Worm (Caenorhabditis elegans): ENCODE measurements around the gene gta-1.

DNA sequence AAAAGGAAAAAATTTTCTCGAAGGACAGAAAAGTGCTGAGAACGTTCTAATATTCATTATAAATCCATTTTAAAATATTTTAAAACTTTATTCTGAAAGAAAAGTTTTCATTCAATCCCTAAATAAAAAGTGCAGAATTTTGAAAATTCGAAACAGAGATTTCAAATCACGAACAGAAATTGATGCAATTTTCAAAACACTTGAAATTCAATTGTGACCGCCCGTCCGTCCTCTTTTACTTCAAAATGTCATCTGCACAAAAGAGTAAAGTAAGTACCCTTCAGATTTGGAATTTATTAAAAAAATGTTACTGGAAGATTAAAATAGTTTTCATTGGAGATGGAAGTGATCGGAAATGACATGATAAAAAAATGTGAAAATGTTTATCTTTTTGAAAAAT lies 8.0 kb downstream of the gta-1 start:
- TF ChIP-seq ama-1 (optimal IDR thresholded peaks at IDR 0.05) (no peak), elt-4 (tag; optimal IDR thresholded peaks at IDR 0.05) (no peak), dmd-4 (tag; optimal IDR thresholded peaks at IDR 0.05; ENCODE audit: borderline replicate concordance) (no peak), dve-1 (tag; optimal IDR thresholded peaks at IDR 0.05) (no peak), F13H6.1 (tag; optimal IDR thresholded peaks at IDR 0.05) (no peak)

Measured in whole organism, late embryonic.